Fruit fly (Drosophila melanogaster): ENCODE data around the gene OdsH.

DNA sequence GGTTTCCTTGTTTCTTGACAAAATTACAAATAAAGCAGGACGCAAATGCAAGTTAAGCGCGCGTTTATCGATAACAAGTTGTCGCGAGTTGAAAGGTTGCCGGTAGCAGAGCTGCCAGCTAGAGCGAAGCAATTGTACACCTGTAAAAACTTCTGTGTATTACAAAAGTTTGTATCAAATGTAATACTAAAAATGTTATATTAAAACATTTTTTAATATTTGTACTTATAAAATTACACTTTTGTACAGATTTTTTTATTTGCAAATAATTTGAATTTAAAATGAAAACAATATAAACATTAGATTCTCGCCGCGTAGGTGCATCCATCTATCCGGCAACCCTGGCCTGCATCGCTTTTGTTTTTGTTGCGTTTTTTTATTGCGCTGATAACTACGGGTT, 53.8 kb downstream of the OdsH start, which contains the start of the genes CG8142 and Ucp4A:
- TF ChIP-seq Dll (optimal IDR thresholded peaks at IDR 0.05), result no peak
- TF ChIP-seq psq (optimal IDR thresholded peaks at IDR 0.05), result no peak
